Fruit fly (Drosophila melanogaster) Kc167 (cell line): ENCODE results near the gene CG4291.

Experiments used
- Myc ChIP-seq: fragments of >200 bp; optimal IDR thresholded peaks from 2 replicates; lab custom pipeline; 2017; ENCODE audit warnings: missing external identifiers
- Sin3A ChIP-seq: fragments of >200 bp; optimal IDR thresholded peaks from 2 replicates; lab custom pipeline; 2018; ENCODE audit warnings: missing external identifiers
- h ChIP-seq: fragments of >200 bp; optimal IDR thresholded peaks from 3 replicates; lab custom pipeline; 2018; ENCODE audit warnings: missing external identifiers
- insv ChIP-seq: fragments of >200 bp; optimal IDR thresholded peaks from 3 replicates; lab custom pipeline; 2018; ENCODE audit warnings: missing external identifiers
- psq ChIP-seq: fragments of >200 bp; optimal IDR thresholded peaks from 2 replicates; lab custom pipeline; 2017; ENCODE audit warnings: missing external identifiers
- ttk ChIP-seq: sonication (Bioruptor generic); optimal IDR thresholded peaks from 2 replicates; lab custom pipeline; 2017; ENCODE audit warnings: missing external identifiers

Gene CG4291

dm6 chr2L:821986-822711, 30.4 kb downstream of the CG4291 start:
- TF ChIP-seq h (lab: Kevin White, UChicago) (no peak), Sin3A (lab: Kevin White, UChicago) (no peak), psq (lab: Kevin White, UChicago) (no peak), Myc (no peak), ttk (lab: Kevin White, UChicago) (no peak), insv (no peak)

dm6 chr2L:821242-821985, 31.1 kb downstream of the CG4291 start, which contains the start of gene CG3662:
TSS of gene CG3662 (plus strand) at chr2L:821289.
- no peak for TF ChIP-seq Sin3A (lab: Kevin White, UChicago)

DNA sequence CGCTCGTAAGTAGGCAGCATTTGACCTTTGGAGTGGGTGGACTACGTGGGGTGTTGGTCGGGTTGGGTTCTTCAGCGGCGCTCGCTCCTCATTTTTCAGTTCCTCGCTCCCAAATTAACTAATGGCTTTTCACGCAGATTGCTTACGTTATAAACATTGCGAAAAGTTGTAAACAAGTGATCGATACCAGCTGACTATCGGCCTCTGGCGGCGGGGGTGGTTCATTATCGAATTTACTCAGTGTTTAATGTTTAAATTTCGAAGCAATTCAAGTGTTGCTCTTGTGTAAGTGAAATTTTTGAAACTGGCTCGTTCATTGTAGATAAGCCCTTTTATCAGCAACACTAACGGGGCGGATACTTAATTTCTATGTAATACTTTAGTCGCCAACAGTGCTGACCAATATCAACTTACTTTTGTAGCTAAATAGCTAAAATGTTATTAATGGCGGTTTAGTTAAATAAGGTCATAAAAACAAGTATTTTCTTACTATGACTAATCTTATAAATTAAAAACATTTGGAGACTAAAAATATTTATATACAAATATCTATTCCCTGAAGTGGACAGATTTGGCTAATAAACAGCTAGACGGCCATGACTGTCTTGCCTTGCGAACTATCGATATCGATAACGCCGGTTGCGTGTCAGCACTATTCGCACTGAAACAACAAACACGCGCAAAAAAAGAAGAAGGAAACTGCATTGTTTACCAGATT, 33.1 kb downstream of the CG4291 start, which contains the start of the genes PGAP2 and Clp:
Gene PGAP2, minus strand, starts transcription at position 194 of the 718 bp plus-strand sequence.
Gene Clp, plus strand, starts transcription at position 650 of the 718 bp plus-strand sequence.
- TF ChIP-seq Myc: no peak
- no peak for TF ChIP-seq Sin3A (lab: Kevin White, UChicago)
- TF ChIP-seq insv: no peak
- no peak for TF ChIP-seq ttk (lab: Kevin White, UChicago)
- no peak for TF ChIP-seq psq (lab: Kevin White, UChicago)
- no peak for TF ChIP-seq h (lab: Kevin White, UChicago)

DNA sequence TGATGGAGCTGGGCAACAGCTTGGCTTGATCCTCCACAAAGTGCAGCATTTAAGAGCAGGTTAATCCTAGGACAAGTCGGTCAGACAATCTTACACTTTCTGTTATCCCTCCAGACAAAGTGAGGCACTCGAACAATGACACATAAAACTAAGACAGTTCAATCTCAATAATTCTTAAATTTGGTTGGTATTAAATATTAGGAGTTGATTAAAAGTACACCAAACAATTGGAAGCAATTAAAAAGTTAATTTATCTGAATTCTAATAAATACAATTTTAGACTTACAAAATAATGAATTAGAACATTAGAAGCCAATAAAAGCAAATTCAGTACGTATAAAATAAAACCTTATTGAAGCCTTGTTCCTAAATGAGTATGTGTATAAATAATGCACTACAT, 34.7 kb downstream of the CG4291 start, which contains the start of gene CG15880:
Gene CG15880, minus strand, starts transcription at position 101 of the 400 bp plus-strand sequence.
- TF ChIP-seq psq (lab: Kevin White, UChicago) (no peak), ttk (lab: Kevin White, UChicago) (no peak), Sin3A (lab: Kevin White, UChicago) (no peak), Myc (no peak), insv (no peak), h (lab: Kevin White, UChicago) (no peak)

DNA sequence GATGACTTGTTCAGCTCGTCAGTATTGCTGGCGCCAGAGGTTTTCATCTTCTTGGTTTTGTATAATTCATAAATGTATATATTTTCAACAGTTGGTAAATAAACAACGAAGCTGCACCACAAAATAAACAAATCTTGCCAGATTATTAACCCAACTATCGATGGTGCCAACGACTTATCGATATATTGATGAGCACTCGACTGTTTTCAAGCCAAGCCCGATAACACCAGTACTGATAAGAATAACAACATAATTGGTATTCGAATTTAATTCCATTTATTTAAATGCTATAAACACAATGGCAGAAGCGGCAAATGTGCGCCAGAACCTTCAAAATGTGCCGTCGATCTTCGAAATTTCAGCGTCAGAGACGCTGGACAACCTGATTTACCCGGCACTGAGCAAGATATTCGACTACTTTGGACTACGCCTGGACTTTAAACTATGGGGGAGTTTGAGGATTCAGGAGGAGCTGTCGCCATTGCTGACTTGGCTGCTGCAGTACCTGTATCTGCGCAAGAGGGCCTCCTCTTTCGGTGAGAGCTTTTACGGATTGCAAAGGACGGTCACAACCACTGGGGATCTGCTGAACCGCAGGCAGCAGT, 36.6 kb downstream of the CG4291 start, which contains the start of the genes Saf6 and Pex12:
Gene Saf6, minus strand, starts transcription at position 166 of the 605 bp plus-strand sequence.
Gene Pex12, plus strand, starts transcription at position 209 of the 605 bp plus-strand sequence.
- TF ChIP-seq insv (no peak), h (lab: Kevin White, UChicago) (no peak), psq (lab: Kevin White, UChicago) (no peak), Sin3A (lab: Kevin White, UChicago) (no peak), ttk (lab: Kevin White, UChicago) (no peak), Myc (no peak)

- no peak for TF ChIP-seq Myc
- TF ChIP-seq h (lab: Kevin White, UChicago): no peak
- no peak for TF ChIP-seq ttk (lab: Kevin White, UChicago)
- no peak for TF ChIP-seq psq (lab: Kevin White, UChicago)
- TF ChIP-seq Sin3A (lab: Kevin White, UChicago): no peak
Measured at dm6 chr2L:811405-811804, 41.1 kb downstream of the CG4291 start, which contains the start of gene Dbp21E2. TSS of gene Dbp21E2 (plus strand) at chr2L:811584.

dm6 chr2L:810277-810676, 42.3 kb downstream of the CG4291 start, which contains the start of gene Nnf1b:
TSS of gene Nnf1b (plus strand) at chr2L:810577.
- TF ChIP-seq psq (lab: Kevin White, UChicago): no peak
- no peak for TF ChIP-seq ttk (lab: Kevin White, UChicago)
- no peak for TF ChIP-seq insv
- TF ChIP-seq h (lab: Kevin White, UChicago): no peak
- no peak for TF ChIP-seq Sin3A (lab: Kevin White, UChicago)
- no peak for TF ChIP-seq Myc
